Fruit fly (Drosophila melanogaster): ENCODE measurements around the gene Rcc1.

Rcc1 gene

dm6 chr3L:5958117-5958516 lies 25.5 kb upstream of the Rcc1 start (continued):
- TF ChIP-seq CG3919 (GFP tag; optimal IDR thresholded peaks at IDR 0.05), result peak; percentile 6
- TF ChIP-seq fd59A (GFP tag; optimal IDR thresholded peaks at IDR 0.05), result no peak
- no peak for TF ChIP-seq Hr39 (GFP tag; optimal IDR thresholded peaks at IDR 0.05)
- no peak for TF ChIP-seq Hr4 (GFP tag; optimal IDR thresholded peaks at IDR 0.05)
- TF ChIP-seq CG15336 (GFP tag; IDR thresholded peaks at IDR 0.05), result no peak
- no peak for TF ChIP-seq Sox14 (GFP tag; optimal IDR thresholded peaks at IDR 0.05)
- peak; percentile 56 for TF ChIP-seq Eip78C (GFP tag)

dm6 chr3L:5957163-5957562 lies 24.6 kb upstream of the Rcc1 start:
- TF ChIP-seq acj6 (GFP tag; optimal IDR thresholded peaks at IDR 0.05) (no peak), Smox (GFP tag; optimal IDR thresholded peaks at IDR 0.05) (no peak), CG7368 (GFP tag; optimal IDR thresholded peaks at IDR 0.05) (no peak), svp (GFP tag) (no peak), fkh (GFP tag; optimal IDR thresholded peaks at IDR 0.05) (no peak)

- peak; percentile 72 for TF ChIP-seq dsx (GFP tag; optimal IDR thresholded peaks at IDR 0.05; ENCODE audit: poor library complexity, severe bottlenecking)
- no peak for TF ChIP-seq ss (GFP tag; optimal IDR thresholded peaks at IDR 0.05)
- no peak for TF ChIP-seq CG16779 (tag; optimal IDR thresholded peaks at IDR 0.05)
- TF ChIP-seq CG3919 (GFP tag; optimal IDR thresholded peaks at IDR 0.05), result peak; percentile 52
- TF ChIP-seq CG34406 (GFP tag; optimal IDR thresholded peaks at IDR 0.05), result no peak
- TF ChIP-seq Eip93F (GFP tag; optimal IDR thresholded peaks at IDR 0.05), result no peak
- no peak for TF ChIP-seq Blimp-1 (GFP tag; optimal IDR thresholded peaks at IDR 0.05)
- no peak for TF ChIP-seq CG11762 (GFP tag; optimal IDR thresholded peaks at IDR 0.05; ENCODE audit: insufficient read depth)
- TF ChIP-seq acj6 (GFP tag; optimal IDR thresholded peaks at IDR 0.05), result no peak
- no peak for TF ChIP-seq Gug (GFP tag; IDR thresholded peaks at IDR 0.05)
- TF ChIP-seq CG3032 (tag; optimal IDR thresholded peaks at IDR 0.05), result no peak
- TF ChIP-seq Eip75B (GFP tag; optimal IDR thresholded peaks at IDR 0.05), result no peak
- no peak for TF ChIP-seq fd59A (GFP tag; optimal IDR thresholded peaks at IDR 0.05)
- no peak for TF ChIP-seq esn (GFP tag; optimal IDR thresholded peaks at IDR 0.05)
- TF ChIP-seq CG6163 (GFP tag; IDR thresholded peaks at IDR 0.05), result 0 out of 3 replicates have a peak, but pooled peaks have one; percentile 15
- no peak for TF ChIP-seq CG4318 (GFP tag; optimal IDR thresholded peaks at IDR 0.05)
- no peak for TF ChIP-seq vri (GFP tag; optimal IDR thresholded peaks at IDR 0.05)
Observed at dm6 chr3L:5954942-5955341, 22.4 kb upstream of the Rcc1 start.

dm6 chr3L:5952537-5952936 lies 20.0 kb upstream of the Rcc1 start:
- TF ChIP-seq Eip93F (GFP tag; optimal IDR thresholded peaks at IDR 0.05) (no peak), CG4318 (GFP tag; optimal IDR thresholded peaks at IDR 0.05) (no peak), fd85E (GFP tag; optimal IDR thresholded peaks at IDR 0.05) (no peak), esn (GFP tag; optimal IDR thresholded peaks at IDR 0.05) (no peak), dsx (GFP tag; optimal IDR thresholded peaks at IDR 0.05; ENCODE audit: poor library complexity, severe bottlenecking) (peak; percentile 49), CG11902 (GFP tag; optimal IDR thresholded peaks at IDR 0.05) (no peak), ss (GFP tag; optimal IDR thresholded peaks at IDR 0.05) (peak in 1 of 2 experiments; percentile 32), Sox15 (GFP tag; optimal IDR thresholded peaks at IDR 0.05) (no peak), eg (GFP tag; IDR thresholded peaks at IDR 0.05) (no peak), CG9139 (GFP tag; optimal IDR thresholded peaks at IDR 0.05) (peak; percentile 16), fkh (GFP tag; optimal IDR thresholded peaks at IDR 0.05) (no peak), Eip78C (GFP tag) (peak; percentile 15), CG11294 (GFP tag; IDR thresholded peaks at IDR 0.05) (no peak), lz (GFP tag; optimal IDR thresholded peaks at IDR 0.05) (no peak), CG6808 (GFP tag; optimal IDR thresholded peaks at IDR 0.05) (peak; percentile 7), CG1621 (tag; optimal IDR thresholded peaks at IDR 0.05) (peak; percentile 7), topi (GFP tag; optimal IDR thresholded peaks at IDR 0.05) (no peak)

Data from whole organism, prepupa.